Fruit fly (Drosophila melanogaster): Measurements from ENCODE around the gene cad.

The cad gene

DNA sequence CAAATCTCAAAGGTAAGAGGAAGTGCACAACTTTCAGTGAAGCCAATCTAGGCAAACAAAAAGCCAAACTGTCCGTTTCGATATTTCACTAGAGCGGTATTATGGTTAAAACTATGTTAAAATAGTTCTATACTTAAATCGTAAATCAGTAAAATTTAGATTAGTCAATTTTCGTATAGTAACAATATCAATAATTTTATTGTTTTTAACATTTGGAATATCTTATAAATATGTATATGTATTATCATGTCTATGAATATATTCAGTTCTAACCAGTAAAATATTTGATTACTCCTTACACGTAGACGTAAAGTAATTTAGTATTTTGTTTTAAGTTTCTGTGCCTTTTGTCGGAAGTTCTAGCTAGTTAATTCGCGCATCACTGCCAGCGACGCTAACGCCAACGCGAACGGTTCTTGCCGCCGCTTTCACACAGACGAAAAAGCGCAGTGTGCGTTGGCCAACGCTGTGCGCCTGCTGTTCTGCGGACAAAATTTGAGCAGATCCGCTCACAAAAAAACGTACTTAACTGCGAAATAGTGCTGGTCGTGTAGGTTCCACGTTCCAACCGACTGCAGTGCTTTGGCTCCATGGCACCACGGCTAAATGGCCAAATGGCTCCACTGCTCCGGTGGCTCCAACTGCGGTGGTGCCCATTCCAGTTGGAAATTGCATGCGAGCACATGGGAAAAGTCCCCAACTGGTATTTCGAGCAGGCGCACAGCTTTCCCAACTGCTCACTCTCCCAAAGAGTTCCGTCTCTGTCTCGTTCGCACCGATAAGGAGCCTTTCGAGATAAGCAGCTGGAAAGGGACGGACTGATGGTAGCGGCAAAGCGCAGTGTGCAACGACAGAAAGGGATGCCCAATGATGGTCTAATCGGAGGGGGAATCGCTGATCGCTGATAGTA, 52.9 kb downstream of the cad start (continued):
- TF ChIP-seq CG12155 (GFP tag; optimal IDR thresholded peaks at IDR 0.05) (no peak), Camta (GFP tag; optimal IDR thresholded peaks at IDR 0.05) (no peak), NC2α (GFP tag; optimal IDR thresholded peaks at IDR 0.05) (no peak), gsb (GFP tag; IDR thresholded peaks at IDR 0.05) (no peak), BtbVII (GFP tag; optimal IDR thresholded peaks at IDR 0.05) (no peak), psq (GFP tag; optimal IDR thresholded peaks at IDR 0.05) (no peak), CoRest (tag; optimal IDR thresholded peaks at IDR 0.05) (peak; percentile 41), Scr (GFP tag; IDR thresholded peaks at IDR 0.05; ENCODE audit: partially characterized antibody) (peak; percentile 48), CkIIα-i1 (GFP tag; IDR thresholded peaks at IDR 0.05) (no peak), D19B (GFP tag; optimal IDR thresholded peaks at IDR 0.05) (peak; percentile 0), Nf-YC (tag; optimal IDR thresholded peaks at IDR 0.05) (peak; percentile 16), Ravus (GFP tag; IDR thresholded peaks at IDR 0.05) (no peak), TFAM (GFP tag; optimal IDR thresholded peaks at IDR 0.05) (no peak), Hand (GFP tag; optimal IDR thresholded peaks at IDR 0.05) (no peak), croc (GFP tag; conservative IDR thresholded peaks at IDR 0.05) (no peak), rib (GFP tag; IDR thresholded peaks at IDR 0.05) (peak; percentile 82; the same call in 1 of the 2 replicates), CG10462 (GFP tag; optimal IDR thresholded peaks at IDR 0.05) (peak; percentile 4), chm (GFP tag; IDR thresholded peaks at IDR 0.05) (0 out of 2 replicates have a peak, but pooled peaks have one; percentile 38), CG11560 (tag; IDR thresholded peaks at IDR 0.05) (no peak), CG16813 (GFP tag; IDR thresholded peaks at IDR 0.05; ENCODE audit: partially characterized antibody) (0 out of 3 replicates have a peak, but pooled peaks have one; percentile 33), CG9876 (GFP tag; optimal IDR thresholded peaks at IDR 0.05) (no peak), shn (GFP tag; optimal IDR thresholded peaks at IDR 0.05) (no peak), hbn (GFP tag; IDR thresholded peaks at IDR 0.05; ENCODE audit: partially characterized antibody) (peak; percentile 36; the same call in 1 of the 2 replicates), nom (GFP tag; optimal IDR thresholded peaks at IDR 0.05) (peak; percentile 65), CG5953 (GFP tag; IDR thresholded peaks at IDR 0.05) (no peak), CG13624 (GFP tag; optimal IDR thresholded peaks at IDR 0.05) (no peak), maf-S (GFP tag; optimal IDR thresholded peaks at IDR 0.05) (no peak), Elba2 (GFP tag; optimal IDR thresholded peaks at IDR 0.05) (no peak), MTF-1 (GFP tag; optimal IDR thresholded peaks at IDR 0.05; ENCODE audit: borderline replicate concordance) (peak; percentile 31), CG15696 (tag; optimal IDR thresholded peaks at IDR 0.05) (no peak), fd96Cb (tag; optimal IDR thresholded peaks at IDR 0.05) (peak; percentile 1), zen2 (GFP tag; IDR thresholded peaks at IDR 0.05; ENCODE audit: partially characterized antibody) (peak; percentile 61; the same call in 2 of the 3 replicates), nmo (GFP tag; optimal IDR thresholded peaks at IDR 0.05) (peak; percentile 20), crol (GFP tag; IDR thresholded peaks at IDR 0.05) (0 out of 2 replicates have a peak, but pooled peaks have one; percentile 52), odd (GFP tag; optimal IDR thresholded peaks at IDR 0.05) (no peak), CG11456 (GFP tag; IDR thresholded peaks at IDR 0.05) (no peak), CG10321 (GFP tag; IDR thresholded peaks at IDR 0.05) (peak; percentile 95), CG6683 (GFP tag; optimal IDR thresholded peaks at IDR 0.05) (no peak), CG15479 (GFP tag; optimal IDR thresholded peaks at IDR 0.05) (peak; percentile 57), CG31224 (GFP tag; IDR thresholded peaks at IDR 0.05) (peak; percentile 100), CG7839 (tag; optimal IDR thresholded peaks at IDR 0.05) (no peak), sens-2 (GFP tag; IDR thresholded peaks at IDR 0.05) (no peak), ap (GFP tag; IDR thresholded peaks at IDR 0.05) (no peak), Dek (tag; optimal IDR thresholded peaks at IDR 0.05) (no peak), lab (GFP tag; optimal IDR thresholded peaks at IDR 0.05) (peak; percentile 49), Dref (GFP tag; IDR thresholded peaks at IDR 0.05) (no peak), CG3838 (GFP tag; optimal IDR thresholded peaks at IDR 0.05) (no peak), Blimp-1 (GFP tag; optimal IDR thresholded peaks at IDR 0.05) (no peak)

All from whole organism, embryonic.